Worm (Caenorhabditis elegans) whole organism, L2 larva: Measurements from ENCODE around the gene best-22.
A peak's percentile ranks its signal among the peaks of the same experiment; 100 is the strongest.
"Not testable (repeated sequence)": the region's sequence is repeated elsewhere in the genome, so short reads cannot be mapped to it uniquely, and the experiment has no call there.

Source experiments
- C34F6.9 ChIP-seq: fragments of 150-350 bp; optimal IDR thresholded peaks from 2 replicates; lab custom pipeline; 2014; ENCODE audit warnings: missing biosample characterization, missing genetic modification characterization
- Y55F3AM.14 ChIP-seq: fragments of 200-800 bp; sonication (Bioruptor generic); optimal IDR thresholded peaks from 2 replicates; lab custom pipeline; 2018; ENCODE audit warnings: mild to moderate bottlenecking, missing genetic modification characterization, missing compliant biosample characterization
- ZK546.5 ChIP-seq: sonication (generic microtip); optimal IDR thresholded peaks from 2 replicates; lab custom pipeline; 2017; ENCODE audit warnings: missing biosample characterization, missing genetic modification characterization
- alr-1 ChIP-seq: fragments of 150-350 bp; optimal IDR thresholded peaks from 2 replicates; lab custom pipeline; 2014; ENCODE audit warnings: missing biosample characterization, missing genetic modification characterization
- blmp-1 ChIP-seq: sonication (generic microtip); optimal IDR thresholded peaks from 2 replicates; lab custom pipeline; 2017; ENCODE audit warnings: missing genetic modification characterization, mild to moderate bottlenecking, missing compliant biosample characterization, antibody characterized with exemption, moderate library complexity; ENCODE audit not compliant: insufficient read depth
- ceh-16 ChIP-seq: fragments of 150-350 bp; optimal IDR thresholded peaks from 2 replicates; lab custom pipeline; 2014; ENCODE audit warnings: missing biosample characterization, missing genetic modification characterization
- ceh-82 ChIP-seq: fragments of 150-350 bp; optimal IDR thresholded peaks from 2 replicates; lab custom pipeline; 2014; ENCODE audit warnings: missing biosample characterization, missing genetic modification characterization
- dmd-4 ChIP-seq: sonication (generic microtip); optimal IDR thresholded peaks from 2 replicates; lab custom pipeline; 2017; ENCODE audit warnings: missing biosample characterization, missing genetic modification characterization
- egl-27 ChIP-seq: sonication (generic microtip); optimal IDR thresholded peaks from 3 replicates; lab custom pipeline; 2017; ENCODE audit warnings: missing biosample characterization, missing genetic modification reagents, missing genetic modification characterization
- elt-1 ChIP-seq: fragments of 150-350 bp; optimal IDR thresholded peaks from 2 replicates; lab custom pipeline; 2014; ENCODE audit warnings: missing biosample characterization, missing genetic modification characterization
- elt-3 ChIP-seq: sonication (generic microtip); optimal IDR thresholded peaks from 2 replicates; lab custom pipeline; 2017; ENCODE audit warnings: missing biosample characterization, missing genetic modification characterization
- fos-1 ChIP-seq: fragments of 150-350 bp; optimal IDR thresholded peaks from 2 replicates; lab custom pipeline; 2014; ENCODE audit warnings: missing biosample characterization, missing genetic modification characterization
- gmeb-1 ChIP-seq: fragments of 150-350 bp; optimal IDR thresholded peaks from 2 replicates; lab custom pipeline; 2014; ENCODE audit warnings: missing biosample characterization, missing genetic modification characterization
- lin-39 ChIP-seq: fragments of 150-350 bp; optimal IDR thresholded peaks from 2 replicates; lab custom pipeline; 2014; ENCODE audit warnings: missing biosample characterization, missing genetic modification reagents, missing genetic modification characterization
- lsy-2 ChIP-seq, 2 experiments: fragments of 150-350 bp in 1 of 2; sonication (generic microtip) in 1 of 2; optimal IDR thresholded peaks; 2 replicates each; lab custom pipeline; 2014 to 2017; ENCODE audit warnings: missing biosample characterization in 2 of 2, missing genetic modification characterization in 2 of 2
- mbf-1 ChIP-seq: sonication (generic microtip); optimal IDR thresholded peaks from 2 replicates; lab custom pipeline; 2017; ENCODE audit warnings: missing biosample characterization, missing genetic modification characterization
- mdl-1 ChIP-seq, 2 experiments: fragments of 150-350 bp in 1 of 2; sonication (generic microtip) in 1 of 2; optimal IDR thresholded peaks; 2 replicates each; lab custom pipeline; 2017; ENCODE audit warnings: missing biosample characterization in 2 of 2, missing genetic modification characterization in 2 of 2
- nhr-10 ChIP-seq: sonication (generic microtip); optimal IDR thresholded peaks from 2 replicates; lab custom pipeline; 2017; ENCODE audit warnings: missing biosample characterization, missing genetic modification characterization
- nhr-129 ChIP-seq: fragments of 150-350 bp; optimal IDR thresholded peaks from 2 replicates; lab custom pipeline; 2014; ENCODE audit warnings: missing biosample characterization, missing genetic modification characterization
- nhr-21 ChIP-seq: fragments of 150-350 bp; optimal IDR thresholded peaks from 2 replicates; lab custom pipeline; 2014; ENCODE audit warnings: missing biosample characterization, missing genetic modification characterization
- nhr-237 ChIP-seq: fragments of 150-350 bp; optimal IDR thresholded peaks from 2 replicates; lab custom pipeline; 2014; ENCODE audit warnings: missing biosample characterization, missing genetic modification characterization
- nhr-25 ChIP-seq: fragments of 150-350 bp; sonication (generic microtip); optimal IDR thresholded peaks from 3 replicates; lab custom pipeline; 2014; ENCODE audit warnings: missing biosample characterization, missing genetic modification characterization
- peb-1 ChIP-seq: fragments of 150-350 bp; optimal IDR thresholded peaks from 2 replicates; lab custom pipeline; 2014; ENCODE audit warnings: missing biosample characterization, missing genetic modification characterization
- skn-1 ChIP-seq: sonication (generic microtip); optimal IDR thresholded peaks from 2 replicates; lab custom pipeline; 2017; ENCODE audit warnings: missing biosample characterization, missing genetic modification characterization
- sma-9 ChIP-seq, 2 experiments: fragments of 150-350 bp in 1 of 2; sonication (generic microtip) in 1 of 2; optimal IDR thresholded peaks; 2 replicates each; lab custom pipeline; 2014 to 2016; ENCODE audit warnings: missing genetic modification characterization in 2 of 2, mild to moderate bottlenecking in 1 of 2, missing biosample characterization in 1 of 2, missing compliant biosample characterization in 1 of 2, missing genetic modification reagents in 1 of 2, moderate library complexity in 1 of 2
- snpc-4 ChIP-seq: fragments of 150-350 bp; optimal IDR thresholded peaks from 2 replicates; lab custom pipeline; 2014; ENCODE audit warnings: missing biosample characterization, missing genetic modification characterization
- unc-39 ChIP-seq: fragments of 150-350 bp; optimal IDR thresholded peaks from 2 replicates; lab custom pipeline; 2014; ENCODE audit warnings: missing biosample characterization, missing genetic modification characterization
- unc-55 ChIP-seq: fragments of 150-350 bp; sonication (generic microtip); optimal IDR thresholded peaks from 3 replicates; lab custom pipeline; 2014; ENCODE audit warnings: missing biosample characterization, missing genetic modification reagents, missing genetic modification characterization
- ztf-1 ChIP-seq: fragments of 200-800 bp; sonication (Bioruptor generic); conservative IDR thresholded peaks from 2 replicates; pipeline ENCODE4 v1.3.6; 2022; ENCODE audit warnings: missing genetic modification characterization, missing compliant biosample characterization

The best-22 gene

DNA sequence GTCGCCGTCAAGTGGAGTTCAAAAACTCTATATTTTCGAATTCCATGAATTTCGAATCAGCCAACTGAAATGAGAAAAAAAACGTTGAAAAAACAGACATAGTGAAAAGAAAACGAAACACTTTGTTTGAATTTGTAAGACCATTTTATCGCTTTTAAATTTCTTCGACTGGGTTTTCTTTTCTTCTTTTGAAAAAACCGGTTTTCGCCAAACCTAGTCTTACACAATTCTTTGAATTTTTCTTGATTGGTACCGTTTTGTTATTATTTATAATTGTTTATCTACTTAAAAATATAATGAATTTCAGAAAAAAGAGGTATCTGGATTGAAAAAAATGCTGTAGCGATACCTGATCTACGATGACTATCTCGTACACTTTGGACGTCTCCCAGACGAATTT is at the start of gene best-22:
best-22 (plus strand) TSS at position 301 of the 400 bp plus-strand sequence.
- TF ChIP-seq mbf-1 (tag; lab: Kevin White, UChicago) (no peak), unc-55 (peak; percentile 49)

DNA sequence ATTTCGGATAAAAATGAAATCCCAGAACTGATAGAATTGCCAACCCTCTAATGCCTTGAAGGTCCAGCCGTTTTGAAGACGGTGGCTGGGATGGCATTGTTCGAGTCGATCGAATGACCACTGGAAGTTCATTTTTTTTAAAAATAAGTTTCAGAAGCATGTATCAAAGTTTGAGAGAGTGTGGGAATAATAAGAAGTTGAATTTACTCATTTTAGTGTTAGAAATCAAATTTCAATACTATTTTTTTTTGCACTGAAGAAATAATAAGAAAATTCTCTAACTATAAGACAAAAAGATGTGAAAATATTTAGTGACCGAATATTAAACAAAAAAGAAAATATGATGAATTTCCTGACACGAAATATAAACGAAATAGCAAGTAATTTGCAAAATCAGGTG is 48.6 kb upstream of the best-22 start, which contains the start of gene oac-59:
oac-59 (minus strand) TSS at position 101 of the 400 bp plus-strand sequence.
- TF ChIP-seq ceh-16 (tag; lab: Kevin White, UChicago) = no peak
- TF ChIP-seq sma-9 (GFP tag; optimal IDR thresholded peaks at IDR 0.05; lab: Kevin White, UChicago) = no peak
- TF ChIP-seq sma-9 (tag; optimal IDR thresholded peaks at IDR 0.05; lab: Kevin White, UChicago) = no peak
- TF ChIP-seq ztf-1 (GFP tag; lab: Robert Waterston, UW) = no peak
- no peak for TF ChIP-seq peb-1 (tag; lab: Kevin White, UChicago)
- TF ChIP-seq skn-1 (tag; lab: Kevin White, UChicago) = no peak
- TF ChIP-seq ceh-82 (tag; lab: Kevin White, UChicago) = no peak
- TF ChIP-seq nhr-10 (tag; lab: Kevin White, UChicago) = no peak
- TF ChIP-seq Y55F3AM.14 (GFP tag; lab: Kevin White, UChicago) = no peak
- TF ChIP-seq nhr-237 (tag; lab: Kevin White, UChicago) = no peak
- no peak for TF ChIP-seq nhr-129 (tag; lab: Kevin White, UChicago)

DNA sequence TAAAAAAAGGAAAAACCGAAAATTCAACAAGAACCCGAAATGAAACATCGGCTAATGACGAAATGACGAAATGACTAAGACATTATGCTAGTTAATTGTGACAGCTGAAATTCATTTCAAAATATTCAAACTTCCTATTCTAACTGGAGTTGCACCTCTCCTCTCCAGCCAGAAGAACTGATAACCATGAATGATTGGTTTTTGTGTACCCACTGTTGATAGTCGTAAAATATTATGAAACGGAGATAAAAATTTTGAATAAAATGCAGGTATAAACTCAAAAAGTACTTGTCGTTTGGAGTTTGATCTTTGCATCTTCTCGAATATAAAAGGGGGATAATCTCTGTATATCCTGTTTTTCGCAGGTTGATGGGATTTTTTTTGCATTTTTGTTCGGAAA is 46.9 kb upstream of the best-22 start:
- TF ChIP-seq elt-1 (tag; lab: Kevin White, UChicago) (no peak), nhr-129 (tag; lab: Kevin White, UChicago) (no peak), fos-1 (peak; percentile 60)

DNA sequence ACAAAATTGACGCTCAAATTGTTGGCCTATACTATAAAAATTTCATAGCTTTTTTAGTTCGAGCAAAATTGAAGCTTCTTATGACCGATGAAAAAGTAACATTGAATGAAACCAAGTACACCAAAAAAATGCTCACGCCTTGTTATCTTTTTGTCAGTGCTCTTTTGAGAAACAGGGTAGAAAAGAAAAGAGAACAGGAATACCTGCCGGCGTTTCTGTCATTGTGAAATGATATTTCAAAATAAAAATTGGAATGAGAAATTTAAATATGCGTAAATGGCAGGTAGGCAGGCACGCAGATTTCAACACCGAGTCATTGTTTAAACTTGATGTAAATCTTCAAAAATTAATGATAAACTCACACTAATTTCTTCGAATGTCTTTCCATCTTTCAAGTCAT is 45.0 kb upstream of the best-22 start:
- TF ChIP-seq mdl-1 (tag; optimal IDR thresholded peaks at IDR 0.05; lab: Kevin White, UChicago) (no peak), snpc-4 (tag; lab: Kevin White, UChicago) (no peak), lsy-2 (tag; optimal IDR thresholded peaks at IDR 0.05; lab: Kevin White, UChicago) (no peak), ZK546.5 (tag; lab: Kevin White, UChicago) (no peak), nhr-21 (no peak), ceh-82 (tag; lab: Kevin White, UChicago) (no peak), elt-1 (tag; lab: Kevin White, UChicago) (no peak), egl-27 (tag; lab: Kevin White, UChicago) (no peak), gmeb-1 (tag; lab: Kevin White, UChicago) (no peak), alr-1 (no peak), C34F6.9 (tag; lab: Kevin White, UChicago) (no peak)

DNA sequence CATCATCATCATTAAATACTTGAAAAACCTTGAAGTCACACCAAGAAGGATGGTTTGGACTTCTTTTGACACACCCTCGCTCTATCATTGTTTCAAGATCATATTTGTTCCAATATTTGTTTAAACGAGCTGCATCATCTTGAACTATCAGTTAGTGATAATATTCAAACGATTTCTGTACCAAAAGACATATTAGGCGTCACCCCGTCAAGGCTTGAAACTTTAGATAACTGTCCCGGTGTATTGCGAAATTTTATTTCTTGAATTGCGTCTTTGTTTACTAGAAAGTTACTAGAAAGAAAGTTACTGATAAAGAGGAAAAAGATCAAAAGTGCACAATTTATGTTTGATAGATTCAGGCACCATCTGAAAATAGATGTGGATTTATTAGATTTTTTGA is 43.8 kb upstream of the best-22 start:
- TF ChIP-seq sma-9 (GFP tag; optimal IDR thresholded peaks at IDR 0.05; lab: Kevin White, UChicago) = peak; percentile 40
- TF ChIP-seq sma-9 (tag; optimal IDR thresholded peaks at IDR 0.05; lab: Kevin White, UChicago) = no peak
- no peak for TF ChIP-seq blmp-1
- TF ChIP-seq dmd-4 = no peak
- peak; percentile 89 for TF ChIP-seq fos-1
- TF ChIP-seq, all 48 proteins: peak for 2

DNA sequence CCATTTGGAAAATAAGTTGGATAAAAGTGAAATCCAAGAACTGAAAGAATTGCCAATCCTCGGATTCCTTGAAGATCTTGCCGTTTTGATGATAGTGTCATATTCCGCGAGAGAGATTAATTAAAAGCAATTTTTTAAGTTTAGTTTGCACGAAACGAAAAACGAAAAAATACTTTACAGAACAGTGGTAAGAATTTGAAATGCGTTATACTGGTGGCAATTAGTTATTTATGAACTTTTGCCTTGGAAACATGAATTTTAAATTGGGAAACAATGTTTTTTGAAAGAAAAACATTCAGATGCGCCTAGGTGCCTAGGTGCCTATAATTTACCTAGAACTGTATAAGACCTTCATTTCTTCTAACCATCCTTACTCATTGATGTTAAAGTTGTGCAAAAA is 42.0 kb upstream of the best-22 start, which contains the start of gene oac-57:
oac-57 (minus strand) TSS at position 101 of the 400 bp plus-strand sequence.
- no peak for TF ChIP-seq mbf-1 (tag; lab: Kevin White, UChicago)
- TF ChIP-seq elt-3 (tag; lab: Kevin White, UChicago) = no peak
- no peak for TF ChIP-seq lin-39
- TF ChIP-seq, all 48 proteins: peak for 0

DNA sequence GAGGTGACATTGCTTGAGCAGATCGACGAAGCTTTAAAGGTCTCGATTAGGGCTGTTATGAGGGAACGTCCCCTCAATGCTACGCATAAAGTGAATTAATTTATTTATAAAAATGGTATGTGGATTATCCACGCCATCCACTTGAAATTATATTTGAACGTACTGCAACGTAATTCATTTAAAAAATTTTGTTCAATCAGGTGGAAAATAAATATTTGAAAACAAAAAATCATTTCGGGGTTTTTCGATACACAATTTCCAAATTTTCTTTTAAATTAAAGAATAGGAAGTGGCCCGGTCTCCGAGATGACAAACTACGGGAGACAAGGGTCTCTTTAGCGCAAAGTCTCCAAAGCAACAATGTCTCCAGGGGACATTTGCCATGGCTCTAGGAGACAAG is 38.1 kb upstream of the best-22 start, which contains the start of gene oac-58:
oac-58 (minus strand) TSS at position 101 of the 400 bp plus-strand sequence.
- no peak for TF ChIP-seq skn-1 (tag; lab: Kevin White, UChicago)

DNA sequence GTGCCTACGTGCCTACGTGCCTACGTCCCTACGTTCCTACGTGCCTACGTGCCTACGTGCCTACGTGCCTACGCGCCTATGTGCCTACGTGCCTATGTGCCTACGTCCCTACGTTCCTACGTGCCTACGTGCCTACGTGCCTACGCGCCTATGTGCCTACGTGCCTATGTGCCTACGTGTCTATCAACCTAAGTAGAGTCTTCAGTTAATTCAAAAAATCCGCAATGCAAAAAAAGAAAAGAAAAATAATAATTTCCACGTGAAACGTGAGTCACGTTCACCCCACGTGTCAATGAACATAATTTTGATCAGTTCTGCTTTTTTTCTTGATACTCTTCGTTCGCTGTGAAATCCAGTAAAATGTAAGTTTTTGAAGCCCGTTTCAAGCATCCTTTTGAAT is 22.8 kb upstream of the best-22 start, which contains the start of gene F19B6.3:
F19B6.3 (plus strand) TSS at position 301 of the 400 bp plus-strand sequence.
- TF ChIP-seq mbf-1 (tag; lab: Kevin White, UChicago); unc-39 (tag; lab: Kevin White, UChicago); nhr-25: not testable (repeated sequence)
